Worm (Caenorhabditis elegans): ENCODE results near the gene ugt-30.
A peak's percentile ranks its signal among the peaks of the same experiment; 100 is the strongest.

Gene ugt-30

DNA sequence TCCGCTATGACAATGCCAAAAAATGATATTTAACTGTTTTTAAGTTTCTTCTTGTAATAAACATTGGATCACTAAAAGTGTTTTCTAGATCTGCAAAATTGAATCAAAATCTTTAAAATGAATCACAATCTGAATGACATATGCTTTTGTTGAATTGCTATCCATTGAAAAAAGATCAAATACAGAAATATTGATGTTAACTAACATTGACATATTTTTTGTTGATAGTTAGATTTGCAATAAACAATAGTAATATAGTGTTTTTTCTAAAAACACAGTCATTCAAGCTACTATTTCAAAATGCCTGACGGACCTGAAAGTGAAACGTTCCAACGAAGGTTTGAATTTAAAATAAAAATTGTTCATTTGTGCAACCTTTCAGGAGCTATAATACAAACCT, 25.6 kb upstream of the ugt-30 start, which contains the start of gene T09F5.2:
Gene T09F5.2 (plus strand): TSS at position 301 of the 400 bp plus-strand sequence.
- no peak for TF ChIP-seq pqm-1 (tag; optimal IDR thresholded peaks at IDR 0.05)
- TF ChIP-seq nhr-67 (tag; optimal IDR thresholded peaks at IDR 0.05), result no peak
- no peak for TF ChIP-seq elt-1 (tag; optimal IDR thresholded peaks at IDR 0.05)
- TF ChIP-seq lin-15B (tag; optimal IDR thresholded peaks at IDR 0.05), result no peak

DNA sequence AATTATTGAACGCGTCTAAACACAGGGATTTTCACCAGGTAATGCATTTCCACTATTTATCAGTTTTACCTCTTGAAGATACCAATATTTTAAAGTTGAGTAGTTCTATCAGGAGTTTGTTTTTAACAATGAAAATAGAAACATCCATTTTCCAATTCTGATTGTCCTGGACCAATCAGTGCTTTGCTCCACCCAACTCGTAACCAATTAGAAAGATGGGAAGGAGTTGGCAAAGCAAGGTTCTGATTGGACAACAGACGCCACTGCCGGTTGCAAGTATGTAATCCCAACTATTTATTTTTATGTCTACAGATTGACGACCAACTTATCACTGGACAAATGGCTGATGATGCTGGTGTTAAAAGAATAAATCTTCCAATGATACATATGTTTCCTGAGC, 25.1 kb upstream of the ugt-30 start:
- TF ChIP-seq nfya-1 (tag; optimal IDR thresholded peaks at IDR 0.05; ENCODE audit: insufficient read depth) (peak; percentile 58), mdl-1 (tag; optimal IDR thresholded peaks at IDR 0.05) (no peak)

DNA sequence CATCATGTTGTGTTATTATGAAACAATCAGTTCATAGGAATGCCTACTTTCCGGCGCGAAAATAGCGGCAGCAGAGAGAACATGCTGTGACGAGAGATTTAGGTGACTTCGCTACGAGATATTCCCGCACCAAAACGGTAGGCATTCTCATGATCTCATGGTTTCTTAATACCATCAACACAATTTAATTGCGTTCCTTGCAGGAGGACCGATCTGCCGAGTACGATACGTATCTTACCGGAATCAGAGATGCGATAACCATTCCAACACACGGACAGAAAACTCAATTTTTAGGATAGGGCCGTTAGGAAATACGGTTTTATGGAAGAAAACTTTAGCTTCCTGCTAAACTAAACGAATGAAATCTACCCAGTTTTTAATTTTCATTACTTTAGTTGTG, 23.7 kb upstream of the ugt-30 start, which contains the start of gene T09F5.1:
Gene T09F5.1 (plus strand): TSS at position 301 of the 400 bp plus-strand sequence.
- TF ChIP-seq nhr-76 (tag; optimal IDR thresholded peaks at IDR 0.05) (no peak), ztf-11 (tag; optimal IDR thresholded peaks at IDR 0.05) (no peak), unc-39 (tag; optimal IDR thresholded peaks at IDR 0.05) (no peak), ceh-28 (tag; optimal IDR thresholded peaks at IDR 0.05) (no peak), eor-1 (tag; optimal IDR thresholded peaks at IDR 0.05) (no peak), elt-3 (tag; optimal IDR thresholded peaks at IDR 0.05) (no peak), pha-4 (tag; optimal IDR thresholded peaks at IDR 0.05) (no peak), lin-15B (tag; optimal IDR thresholded peaks at IDR 0.05) (no peak), zag-1 (tag; optimal IDR thresholded peaks at IDR 0.05) (no peak), daf-12 (tag; optimal IDR thresholded peaks at IDR 0.05) (no peak), elt-2 (tag; optimal IDR thresholded peaks at IDR 0.05) (no peak), mml-1 (tag; optimal IDR thresholded peaks at IDR 0.05) (no peak), fkh-10 (GFP tag; optimal IDR thresholded peaks at IDR 0.05) (no peak), elt-1 (tag; optimal IDR thresholded peaks at IDR 0.05) (no peak), ZK546.5 (tag; optimal IDR thresholded peaks at IDR 0.05) (no peak), nhr-77 (tag; optimal IDR thresholded peaks at IDR 0.05) (no peak), unc-62 (GFP tag; optimal IDR thresholded peaks at IDR 0.05) (no peak), nhr-43 (tag; optimal IDR thresholded peaks at IDR 0.05; ENCODE audit: poor library complexity, severe bottlenecking) (no peak), ztf-4 (tag; optimal IDR thresholded peaks at IDR 0.05) (no peak)

DNA sequence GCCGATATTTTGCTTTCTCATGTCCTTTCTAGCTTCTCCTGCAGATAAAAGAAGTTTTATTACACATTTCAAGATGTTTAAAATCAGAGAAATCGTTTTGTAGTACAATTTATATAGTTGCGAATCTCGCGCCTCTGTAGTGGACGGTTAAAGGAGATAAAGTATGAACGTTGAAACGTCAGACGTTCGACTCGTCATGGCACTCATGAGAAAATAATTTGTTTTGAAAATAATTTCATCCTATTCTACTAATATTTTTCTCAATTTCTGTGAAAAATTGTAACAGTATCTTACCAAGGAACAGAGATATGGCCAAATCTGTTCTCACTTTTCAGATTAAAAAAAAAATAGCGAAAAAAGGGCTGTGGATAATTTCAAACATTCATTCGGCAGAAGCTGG, 22.7 kb upstream of the ugt-30 start, which contains the start of gene T09F5.20:
Gene T09F5.20 (minus strand): TSS at position 101 of the 400 bp plus-strand sequence.
- TF ChIP-seq ama-1 (optimal IDR thresholded peaks at IDR 0.05) (no peak), egl-27 (tag; optimal IDR thresholded peaks at IDR 0.05) (no peak), fkh-2 (tag; optimal IDR thresholded peaks at IDR 0.05) (no peak), zag-1 (tag; optimal IDR thresholded peaks at IDR 0.05) (no peak), nfya-1 (tag; optimal IDR thresholded peaks at IDR 0.05; ENCODE audit: insufficient read depth) (no peak), ZK546.5 (tag; optimal IDR thresholded peaks at IDR 0.05) (no peak), nhr-237 (tag; optimal IDR thresholded peaks at IDR 0.05) (no peak), nhr-25 (tag; optimal IDR thresholded peaks at IDR 0.05) (no peak), ztf-11 (tag; optimal IDR thresholded peaks at IDR 0.05) (no peak), ceh-28 (tag; optimal IDR thresholded peaks at IDR 0.05) (no peak), daf-12 (tag; optimal IDR thresholded peaks at IDR 0.05) (no peak), eor-1 (tag; optimal IDR thresholded peaks at IDR 0.05) (no peak), lin-15B (tag; optimal IDR thresholded peaks at IDR 0.05) (no peak), elt-1 (tag; optimal IDR thresholded peaks at IDR 0.05) (no peak), fos-1 (tag; optimal IDR thresholded peaks at IDR 0.05) (no peak), unc-62 (GFP tag; optimal IDR thresholded peaks at IDR 0.05) (no peak)

DNA sequence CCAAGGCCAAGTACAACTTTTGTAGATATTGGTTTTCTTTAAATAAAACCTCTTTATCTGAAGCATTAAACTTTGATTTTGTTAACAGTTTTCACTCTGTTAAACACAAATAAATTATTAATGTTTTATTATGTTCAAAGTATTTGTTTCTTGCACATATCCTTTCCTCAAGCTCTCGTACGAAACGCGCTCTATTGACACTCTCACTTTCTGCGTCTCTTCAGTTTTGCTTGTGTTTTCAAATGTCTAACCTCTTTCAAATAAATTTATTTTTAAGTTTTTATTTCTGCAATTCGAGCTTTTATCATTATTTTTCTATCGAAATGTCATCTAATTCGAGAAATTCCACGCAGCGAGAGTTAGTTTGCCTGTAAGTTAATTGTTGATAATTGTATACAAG, 18.7 kb upstream of the ugt-30 start, which contains the start of gene K08F9.4:
Gene K08F9.4 (plus strand): TSS at position 222 of the 400 bp plus-strand sequence.
- TF ChIP-seq nhr-77 (tag; optimal IDR thresholded peaks at IDR 0.05) (no peak), egl-27 (tag; optimal IDR thresholded peaks at IDR 0.05) (no peak), fos-1 (tag; optimal IDR thresholded peaks at IDR 0.05) (no peak), nhr-23 (tag; optimal IDR thresholded peaks at IDR 0.05) (peak; percentile 92), nhr-43 (tag; optimal IDR thresholded peaks at IDR 0.05; ENCODE audit: poor library complexity, severe bottlenecking) (peak; percentile 52), ZK546.5 (tag; optimal IDR thresholded peaks at IDR 0.05) (no peak), hmg-11 (tag; optimal IDR thresholded peaks at IDR 0.05) (peak; percentile 32), R02D3.7 (tag; optimal IDR thresholded peaks at IDR 0.05) (no peak), ztf-4 (tag; optimal IDR thresholded peaks at IDR 0.05) (no peak), nfya-1 (tag; optimal IDR thresholded peaks at IDR 0.05; ENCODE audit: insufficient read depth) (peak; percentile 71), daf-12 (tag; optimal IDR thresholded peaks at IDR 0.05) (no peak), ceh-16 (tag; optimal IDR thresholded peaks at IDR 0.05) (no peak), lin-15B (tag; optimal IDR thresholded peaks at IDR 0.05) (peak; percentile 87), snpc-4 (tag; optimal IDR thresholded peaks at IDR 0.05) (peak; percentile 71), pha-4 (tag; optimal IDR thresholded peaks at IDR 0.05) (peak; percentile 93), lsy-12 (tag; optimal IDR thresholded peaks at IDR 0.05) (no peak), mdl-1 (tag; optimal IDR thresholded peaks at IDR 0.05) (no peak), nhr-25 (tag; optimal IDR thresholded peaks at IDR 0.05) (peak; percentile 49), elt-2 (tag; optimal IDR thresholded peaks at IDR 0.05) (peak; percentile 7)

Data from whole organism, L3 larva.